Worm (Caenorhabditis elegans) whole organism, midembryonic: ENCODE results near the gene ttc-7.
"Not testable (repeated sequence)": the region's sequence is repeated elsewhere in the genome, so short reads cannot be mapped to it uniquely, and the experiment has no call there.

Experiments used
- cog-1 ChIP-seq: sonication (generic microtip); optimal IDR thresholded peaks from 2 replicates; lab custom pipeline; 2016; ENCODE audit warnings: missing genetic modification characterization, missing compliant biosample characterization
- klf-2 ChIP-seq: fragments of 200-800 bp; sonication (Bioruptor generic); conservative IDR thresholded peaks from 2 replicates; pipeline ENCODE4 v1.3.6; 2022; ENCODE audit warnings: missing genetic modification reagents, missing genetic modification characterization, missing compliant biosample characterization
- ref-1 ChIP-seq: fragments of 200-800 bp; sonication (Bioruptor generic); conservative IDR thresholded peaks from 2 replicates; pipeline ENCODE4 v1.3.6; 2022; ENCODE audit warnings: missing genetic modification reagents, missing genetic modification characterization, missing compliant biosample characterization
- ztf-23 ChIP-seq: fragments of 200-800 bp; sonication (Bioruptor generic); IDR thresholded peaks from 2 replicates; pipeline ENCODE4 v1.3.6; 2022; ENCODE audit warnings: missing genetic modification reagents, missing genetic modification characterization, missing compliant biosample characterization

ce11 chrIII:1892147-1892546, 31.9 kb downstream of the ttc-7 start:
- TF ChIP-seq ztf-23 (GFP tag; lab: Robert Waterston, UW); ref-1 (GFP tag; lab: Robert Waterston, UW); klf-2; cog-1: not testable (repeated sequence)
